Worm (Caenorhabditis elegans) whole organism, L4/young adult: ENCODE data around the gene F13H8.6.

Source experiments
- W03F9.2 ChIP-seq: fragments of 150-350 bp; optimal IDR thresholded peaks from 2 replicates; lab custom pipeline; 2014; ENCODE audit warnings: missing biosample characterization, missing genetic modification characterization
- dao-5 ChIP-seq: sonication (generic microtip); optimal IDR thresholded peaks from 2 replicates; lab custom pipeline; 2016; ENCODE audit warnings: missing genotype, missing genetic modification characterization, moderate library complexity, missing compliant biosample characterization
- him-1 ChIP-seq: sonication (generic microtip); optimal IDR thresholded peaks from 2 replicates; lab custom pipeline; 2016; ENCODE audit warnings: missing genotype, missing genetic modification reagents, missing genetic modification characterization, missing compliant biosample characterization

ce11 chrII:6286865-6287264 lies at the start of gene F13H8.6:
- no peak for TF ChIP-seq W03F9.2 (tag; lab: Kevin White, UChicago)
- TF ChIP-seq him-1 (tag; lab: Kevin White, UChicago) = no peak
- TF ChIP-seq dao-5 = no peak
